Fruit fly (Drosophila melanogaster) whole organism, embryonic: ENCODE data around the gene Sqor.

Experiments
- Asciz ChIP-seq: fragments of 200-800 bp; sonication (Bioruptor generic); optimal IDR thresholded peaks from 2 replicates; lab custom pipeline; 2017; ENCODE audit warnings: missing biosample characterization, mild to moderate bottlenecking, missing genetic modification characterization, missing genetic modification reagents
- CG10654 ChIP-seq: fragments of 200-800 bp; sonication (Bioruptor generic); optimal IDR thresholded peaks from 2 replicates; lab custom pipeline; 2016; ENCODE audit warnings: missing biosample characterization, missing genetic modification characterization
- CG12155 ChIP-seq: fragments of 200-800 bp; sonication (Bioruptor generic); optimal IDR thresholded peaks from 3 replicates; lab custom pipeline; 2016; ENCODE audit warnings: missing biosample characterization, missing genetic modification characterization
- CG13894 ChIP-seq: fragments of 200-800 bp; sonication (Bioruptor generic); optimal IDR thresholded peaks from 3 replicates; lab custom pipeline; 2018; ENCODE audit warnings: missing biosample characterization, mild to moderate bottlenecking, missing genetic modification characterization, moderate library complexity
- CG15479 ChIP-seq: fragments of 200-800 bp; sonication (Bioruptor generic); optimal IDR thresholded peaks from 3 replicates; lab custom pipeline; 2019; ENCODE audit warnings: missing biosample characterization, mild to moderate bottlenecking, missing genetic modification characterization, moderate library complexity
- CG15601 ChIP-seq: fragments of 200-800 bp; sonication (Bioruptor generic); optimal IDR thresholded peaks from 3 replicates; lab custom pipeline; 2019; ENCODE audit warnings: missing biosample characterization, mild to moderate bottlenecking, missing genetic modification characterization, moderate library complexity
- CG17328 ChIP-seq: fragments of 200-800 bp; sonication (Bioruptor generic); IDR thresholded peaks from 2 replicates; pipeline ENCODE4 v1.3.6; 2022; ENCODE audit warnings: missing biosample characterization, missing genetic modification characterization
- CG2199 ChIP-seq: fragments of 200-800 bp; sonication (Bioruptor generic); IDR thresholded peaks from 3 replicates; pipeline ENCODE4 v1.3.6; 2022; ENCODE audit warnings: missing biosample characterization, missing genetic modification characterization
- CG34376 ChIP-seq: fragments of 200-800 bp; sonication (Bioruptor generic); optimal IDR thresholded peaks from 2 replicates; lab custom pipeline; 2018; ENCODE audit warnings: missing biosample characterization, mild to moderate bottlenecking, missing genetic modification characterization
- CG4282 ChIP-seq: fragments of 200-800 bp; sonication (Bioruptor generic); optimal IDR thresholded peaks from 2 replicates; lab custom pipeline; 2016; ENCODE audit warnings: missing biosample characterization, missing genetic modification characterization
- CG4404 ChIP-seq: fragments of 200-800 bp; sonication (Bioruptor generic); IDR thresholded peaks from 2 replicates; pipeline ENCODE4 v1.3.6; 2022; ENCODE audit warnings: missing biosample characterization, missing genetic modification characterization
- CG6791 ChIP-seq: fragments of 200-800 bp; sonication (Bioruptor generic); IDR thresholded peaks from 3 replicates; pipeline ENCODE4 v1.3.6; 2022; ENCODE audit warnings: missing biosample characterization, missing genetic modification characterization; ENCODE audit not compliant: partially characterized antibody
- CG8359 ChIP-seq: fragments of 200-800 bp; sonication (Bioruptor generic); optimal IDR thresholded peaks from 2 replicates; lab custom pipeline; 2017; ENCODE audit warnings: missing biosample characterization, mild to moderate bottlenecking, missing genetic modification characterization, borderline replicate concordance
- Ets97D ChIP-seq: fragments of 200-800 bp; sonication (Bioruptor generic); optimal IDR thresholded peaks from 3 replicates; lab custom pipeline; 2016; ENCODE audit warnings: missing biosample characterization, missing genetic modification characterization
- Fer1 ChIP-seq: fragments of 200-800 bp; sonication (Bioruptor generic); optimal IDR thresholded peaks from 2 replicates; lab custom pipeline; 2017; ENCODE audit warnings: missing biosample characterization, mild to moderate bottlenecking, missing genetic modification characterization
- Fer2 ChIP-seq: fragments of 200-800 bp; sonication (Bioruptor generic); optimal IDR thresholded peaks from 2 replicates; lab custom pipeline; 2018; ENCODE audit warnings: missing biosample characterization, mild to moderate bottlenecking, missing genetic modification characterization, moderate library complexity
- H2.0 ChIP-seq: fragments of 200-800 bp; sonication (Bioruptor generic); IDR thresholded peaks from 2 replicates; pipeline ENCODE4 v1.3.6; 2022; ENCODE audit warnings: missing biosample characterization, missing genetic modification characterization
- Hr3 ChIP-seq: fragments of 200-800 bp; sonication (Bioruptor generic); optimal IDR thresholded peaks from 3 replicates; lab custom pipeline; 2016; ENCODE audit warnings: missing biosample characterization, missing genetic modification characterization
- Hr78 ChIP-seq, 2 experiments: fragments of 200-800 bp in 1 of 2; fragments of >200 bp in 1 of 2; sonication (Bioruptor generic) in 1 of 2; optimal IDR thresholded peaks; 2 replicates each; lab custom pipeline; 2017 to 2019; ENCODE audit warnings: missing biosample characterization in 2 of 2, missing genetic modification characterization in 2 of 2, mild to moderate bottlenecking in 1 of 2, moderate library complexity in 1 of 2
- Mad ChIP-seq: fragments of 200-800 bp; sonication (Bioruptor generic); optimal IDR thresholded peaks from 2 replicates; lab custom pipeline; 2016; ENCODE audit warnings: missing biosample characterization, missing genetic modification characterization
- NC2α ChIP-seq: fragments of 200-800 bp; sonication (Bioruptor generic); optimal IDR thresholded peaks from 2 replicates; lab custom pipeline; 2016; ENCODE audit warnings: missing biosample characterization, missing genetic modification characterization
- Neu2 ChIP-seq: fragments of 200-800 bp; sonication (Bioruptor generic); optimal IDR thresholded peaks from 3 replicates; lab custom pipeline; 2016; ENCODE audit warnings: missing biosample characterization, missing genetic modification characterization, borderline replicate concordance
- Nf-YA ChIP-seq: fragments of 200-800 bp; sonication (Bioruptor generic); IDR thresholded peaks from 2 replicates; pipeline ENCODE4 v1.3.6; 2022; ENCODE audit warnings: missing biosample characterization, missing genetic modification characterization
- PHDP ChIP-seq: fragments of 200-800 bp; sonication (Bioruptor generic); optimal IDR thresholded peaks from 3 replicates; lab custom pipeline; 2018; ENCODE audit warnings: missing biosample characterization, mild to moderate bottlenecking, missing genetic modification characterization, moderate library complexity
- Pdp1 ChIP-seq, 2 experiments: fragments of 200-800 bp; sonication (Bioruptor generic); optimal IDR thresholded peaks; 3 replicates each; lab custom pipeline; 2016; ENCODE audit warnings: missing biosample characterization in 2 of 2, missing genetic modification characterization in 2 of 2, mild to moderate bottlenecking in 1 of 2, moderate library complexity in 1 of 2
- Rfx ChIP-seq: fragments of 200-800 bp; sonication (Bioruptor generic); IDR thresholded peaks from 2 replicates; pipeline ENCODE4 v1.3.6; 2022; ENCODE audit warnings: missing biosample characterization, missing genetic modification characterization
- Taf1 ChIP-seq: fragments of 200-800 bp; sonication (Bioruptor generic); IDR thresholded peaks from 2 replicates; pipeline ENCODE4 v1.3.6; 2022; ENCODE audit warnings: missing biosample characterization, missing genetic modification characterization
- aop ChIP-seq: fragments of 200-800 bp; sonication (Bioruptor generic); IDR thresholded peaks from 2 replicates; pipeline ENCODE4 v1.3.6; 2022; ENCODE audit warnings: missing biosample characterization, missing genetic modification characterization
- cas ChIP-seq: fragments of 200-800 bp; sonication (Bioruptor generic); IDR thresholded peaks from 2 replicates; pipeline ENCODE4 v1.3.6; 2022; ENCODE audit warnings: missing biosample characterization, missing genetic modification characterization
- cato ChIP-seq: fragments of 200-800 bp; sonication (Bioruptor generic); optimal IDR thresholded peaks from 2 replicates; lab custom pipeline; 2016; ENCODE audit warnings: missing biosample characterization, missing genetic modification characterization, borderline replicate concordance
- chif ChIP-seq, 2 experiments: fragments of 200-800 bp; sonication (Bioruptor generic); optimal IDR thresholded peaks; 3 replicates each; lab custom pipeline; 2016; ENCODE audit warnings: missing biosample characterization in 2 of 2, missing genetic modification characterization in 2 of 2
- chm ChIP-seq: fragments of 200-800 bp; sonication (Bioruptor generic); IDR thresholded peaks from 2 replicates; pipeline ENCODE4 v1.3.6; 2022; ENCODE audit warnings: missing biosample characterization, missing genetic modification characterization
- ci ChIP-seq: fragments of 200-800 bp; sonication (Bioruptor generic); IDR thresholded peaks from 3 replicates; pipeline ENCODE4 v1.3.6; 2022; ENCODE audit warnings: missing biosample characterization, missing genetic modification characterization
- corto ChIP-seq: fragments of 200-800 bp; sonication (Bioruptor generic); optimal IDR thresholded peaks from 2 replicates; lab custom pipeline; 2016; ENCODE audit warnings: missing biosample characterization, mild to moderate bottlenecking, missing genetic modification characterization, moderate library complexity
- dysf ChIP-seq: fragments of 200-800 bp; sonication (Bioruptor generic); IDR thresholded peaks from 3 replicates; pipeline ENCODE4 v1.3.6; 2022; ENCODE audit warnings: missing biosample characterization, missing genetic modification characterization
- esg ChIP-seq: fragments of 200-800 bp; sonication (Bioruptor generic); conservative IDR thresholded peaks from 2 replicates; pipeline ENCODE4 v1.3.6; 2022; ENCODE audit warnings: missing biosample characterization, missing genetic modification characterization
- ewg ChIP-seq: fragments of 200-800 bp; sonication (Bioruptor generic); optimal IDR thresholded peaks from 3 replicates; lab custom pipeline; 2017; ENCODE audit warnings: mild to moderate bottlenecking, missing biosample characterization, missing genetic modification reagents, missing genetic modification characterization
- h ChIP-seq: fragments of >200 bp; optimal IDR thresholded peaks from 2 replicates; lab custom pipeline; 2017
- nerfin-1 ChIP-seq: fragments of 200-800 bp; sonication (Bioruptor generic); optimal IDR thresholded peaks from 3 replicates; lab custom pipeline; 2019; ENCODE audit warnings: missing biosample characterization, mild to moderate bottlenecking, missing genetic modification characterization, moderate library complexity
- nom ChIP-seq: fragments of 200-800 bp; sonication (Bioruptor generic); optimal IDR thresholded peaks from 2 replicates; lab custom pipeline; 2017; ENCODE audit warnings: missing biosample characterization, missing genetic modification characterization, mild to moderate bottlenecking, moderate library complexity, missing genetic modification reagents
- pita ChIP-seq: fragments of 200-800 bp; sonication (Bioruptor generic); optimal IDR thresholded peaks from 2 replicates; lab custom pipeline; 2017; ENCODE audit warnings: missing biosample characterization, mild to moderate bottlenecking, missing genetic modification characterization
- row ChIP-seq: fragments of 200-800 bp; sonication (Bioruptor generic); IDR thresholded peaks from 3 replicates; pipeline ENCODE4 v1.3.6; 2022; ENCODE audit warnings: missing biosample characterization, missing genetic modification characterization
- sr ChIP-seq: fragments of 200-800 bp; sonication (Bioruptor generic); IDR thresholded peaks from 3 replicates; pipeline ENCODE4 v1.3.6; 2022; ENCODE audit warnings: missing biosample characterization, missing genetic modification characterization
- ssp ChIP-seq: fragments of 200-800 bp; sonication (Bioruptor generic); IDR thresholded peaks from 2 replicates; pipeline ENCODE4 v1.3.6; 2022; ENCODE audit warnings: missing biosample characterization, missing genetic modification characterization
- trem ChIP-seq: fragments of 200-800 bp; optimal IDR thresholded peaks from 3 replicates; lab custom pipeline; 2019; ENCODE audit warnings: missing biosample characterization, mild to moderate bottlenecking, missing genetic modification characterization, moderate library complexity
- vvl ChIP-seq: fragments of 200-800 bp; sonication (Bioruptor generic); IDR thresholded peaks from 2 replicates; pipeline ENCODE4 v1.3.6; 2022; ENCODE audit warnings: missing biosample characterization, missing genetic modification characterization
- zen2 ChIP-seq: fragments of 200-800 bp; sonication (Bioruptor generic); IDR thresholded peaks from 3 replicates; pipeline ENCODE4 v1.3.6; 2022; ENCODE audit warnings: missing biosample characterization, missing genetic modification characterization; ENCODE audit not compliant: partially characterized antibody
- zfh1 ChIP-seq: fragments of 200-800 bp; sonication (Bioruptor generic); IDR thresholded peaks from 3 replicates; pipeline ENCODE4 v1.3.6; 2022; ENCODE audit warnings: missing biosample characterization, missing genetic modification characterization
- zfh2 ChIP-seq: fragments of 200-800 bp; sonication (Bioruptor generic); optimal IDR thresholded peaks from 2 replicates; lab custom pipeline; 2016; ENCODE audit warnings: missing biosample characterization, missing genetic modification characterization

The Sqor gene

DNA sequence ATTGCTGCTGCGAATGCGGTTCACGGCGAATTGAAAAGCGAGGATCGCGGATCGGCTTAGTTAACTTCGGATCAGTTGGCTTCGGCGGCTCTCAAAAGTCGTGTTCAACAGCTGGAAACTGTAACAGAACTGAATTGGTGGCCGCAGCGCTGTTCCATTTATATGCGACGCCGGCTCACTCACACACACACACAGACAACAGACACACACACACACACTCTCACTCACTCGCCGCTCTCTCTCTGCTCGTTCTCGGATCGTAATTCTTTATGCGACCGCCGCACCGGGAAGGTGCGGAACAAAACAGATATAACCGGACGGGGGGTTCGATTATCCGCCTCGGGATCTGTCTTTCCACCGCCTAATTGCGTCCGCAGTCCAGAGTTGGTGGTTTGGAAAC, 12.8 kb upstream of the Sqor start, which contains the start of gene CG46460 (continued):
- TF ChIP-seq Nf-YA (GFP tag; lab: Robert Waterston, UW) (no peak), Hr78 (GFP tag; optimal IDR thresholded peaks at IDR 0.05; lab: Kevin White, UChicago) (no peak), chm (GFP tag; lab: Robert Waterston, UW) (peak; percentile 69), CG2199 (GFP tag; lab: Robert Waterston, UW) (no peak), NC2α (GFP tag; lab: Kevin White, UChicago) (peak; percentile 69), aop (GFP tag; lab: Robert Waterston, UW) (no peak), CG17328 (GFP tag; lab: Robert Waterston, UW) (peak; percentile 11; the same call in 1 of the 2 replicates), ewg (GFP tag; lab: Kevin White, UChicago) (no peak), CG10654 (GFP tag; lab: Kevin White, UChicago) (no peak), CG34376 (GFP tag; lab: Kevin White, UChicago) (peak; percentile 6), zen2 (GFP tag; lab: Robert Waterston, UW) (no peak), CG4282 (GFP tag; lab: Kevin White, UChicago) (no peak), CG6791 (GFP tag; lab: Robert Waterston, UW) (peak; percentile 40; the same call in 2 of the 3 replicates), Asciz (GFP tag; lab: Kevin White, UChicago) (no peak), cato (GFP tag; lab: Kevin White, UChicago) (no peak), row (GFP tag; lab: Robert Waterston, UW) (0 out of 3 replicates have a peak, but pooled peaks have one; percentile 24), H2.0 (GFP tag; lab: Robert Waterston, UW) (no peak), nerfin-1 (tag; lab: Kevin White, UChicago) (no peak), corto (GFP tag; lab: Kevin White, UChicago) (no peak), dysf (no peak), ssp (no peak), CG15601 (tag; lab: Kevin White, UChicago) (peak; percentile 2), Mad (GFP tag; lab: Kevin White, UChicago) (no peak), Taf1 (GFP tag; lab: Robert Waterston, UW) (no peak), sr (GFP tag; lab: Robert Waterston, UW) (no peak), Hr3 (GFP tag; lab: Kevin White, UChicago) (no peak), vvl (peak; percentile 41; the same call in 1 of the 2 replicates), trem (tag; lab: Kevin White, UChicago) (no peak), ci (GFP tag; lab: Robert Waterston, UW) (peak; percentile 64)

dm6 chr3L:4228187-4228836, 11.7 kb upstream of the Sqor start:
- TF ChIP-seq Fer2 (peak; percentile 88), zfh2 (GFP tag; lab: Kevin White, UChicago) (peak; percentile 20), pita (GFP tag; lab: Kevin White, UChicago) (no peak), CG13894 (tag; lab: Kevin White, UChicago) (peak; percentile 34), Pdp1 (GFP tag; optimal IDR thresholded peaks at IDR 0.05; lab: Kevin White, UChicago) (peak; percentile 94), CG4404 (GFP tag; lab: Robert Waterston, UW) (peak; percentile 90), chif (GFP tag; optimal IDR thresholded peaks at IDR 0.05; lab: Kevin White, UChicago) (peak; percentile 95 to 97), Rfx (GFP tag; lab: Robert Waterston, UW) (peak; percentile 91), nom (peak; percentile 98), esg (GFP tag; lab: Robert Waterston, UW) (peak; percentile 98), cas (GFP tag; lab: Robert Waterston, UW) (peak; percentile 67; the same call in 1 of the 2 replicates), PHDP (tag; lab: Kevin White, UChicago) (peak; percentile 95), CG15479 (GFP tag; lab: Kevin White, UChicago) (no peak), corto (GFP tag; lab: Kevin White, UChicago) (peak; percentile 83), Fer1 (GFP tag; lab: Kevin White, UChicago) (peak; percentile 94), Neu2 (GFP tag; lab: Kevin White, UChicago) (peak; percentile 23), h (lab: Kevin White, UChicago) (no peak), CG12155 (GFP tag; lab: Kevin White, UChicago) (peak; percentile 85), CG8359 (GFP tag; lab: Kevin White, UChicago) (peak; percentile 91), Ets97D (peak; percentile 85), zfh1 (peak; percentile 98)
